Fruit fly (Drosophila melanogaster) whole organism, prepupa: ENCODE results near the gene CG33995.

Experiments used
- Blimp-1 ChIP-seq: fragments of 200-800 bp; sonication (Bioruptor generic); optimal IDR thresholded peaks from 3 replicates; lab custom pipeline; 2017; ENCODE audit warnings: missing biosample characterization, missing genetic modification characterization, mild to moderate bottlenecking, moderate library complexity, missing genetic modification reagents
- CG11762 ChIP-seq: fragments of 200-800 bp; sonication (Bioruptor generic); optimal IDR thresholded peaks from 3 replicates; lab custom pipeline; 2016; ENCODE audit warnings: missing biosample characterization, missing genetic modification characterization; ENCODE audit not compliant: insufficient read depth
- CG11902 ChIP-seq: fragments of 200-800 bp; sonication (Bioruptor generic); optimal IDR thresholded peaks from 3 replicates; lab custom pipeline; 2016; ENCODE audit warnings: missing biosample characterization, missing genetic modification characterization
- CG15336 ChIP-seq: fragments of 200-800 bp; sonication (Bioruptor generic); IDR thresholded peaks from 2 replicates; pipeline ENCODE4 v1.3.6; 2022; ENCODE audit warnings: missing biosample characterization, missing genetic modification characterization
- CG1621 ChIP-seq: fragments of 200-800 bp; sonication (Bioruptor generic); optimal IDR thresholded peaks from 3 replicates; lab custom pipeline; 2018; ENCODE audit warnings: missing biosample characterization, mild to moderate bottlenecking, missing genetic modification characterization
- CG3032 ChIP-seq: fragments of 200-800 bp; optimal IDR thresholded peaks from 2 replicates; lab custom pipeline; 2019; ENCODE audit warnings: missing biosample characterization, mild to moderate bottlenecking, missing genetic modification characterization, moderate library complexity
- CG34406 ChIP-seq: fragments of 200-800 bp; sonication (Bioruptor generic); optimal IDR thresholded peaks from 3 replicates; lab custom pipeline; 2016; ENCODE audit warnings: missing biosample characterization, missing genetic modification characterization
- CG4318 ChIP-seq: fragments of 200-800 bp; sonication (Bioruptor generic); optimal IDR thresholded peaks from 3 replicates; lab custom pipeline; 2017; ENCODE audit warnings: missing biosample characterization, mild to moderate bottlenecking, missing genetic modification characterization
- CG6163 ChIP-seq: fragments of 200-800 bp; sonication (Bioruptor generic); IDR thresholded peaks from 3 replicates; pipeline ENCODE4 v1.3.6; 2022; ENCODE audit warnings: missing biosample characterization, missing genetic modification characterization
- CG6808 ChIP-seq: fragments of 200-800 bp; sonication (Bioruptor generic); optimal IDR thresholded peaks from 3 replicates; lab custom pipeline; 2017; ENCODE audit warnings: missing biosample characterization, missing genetic modification characterization, mild to moderate bottlenecking, moderate library complexity, missing genetic modification reagents
- CG6854 ChIP-seq: fragments of 200-800 bp; sonication (Bioruptor generic); optimal IDR thresholded peaks from 2 replicates; lab custom pipeline; 2017; ENCODE audit warnings: missing biosample characterization, mild to moderate bottlenecking, missing genetic modification characterization
- CG8119 ChIP-seq: fragments of 200-800 bp; sonication (Bioruptor generic); IDR thresholded peaks from 3 replicates; pipeline ENCODE4 v1.3.6; 2022; ENCODE audit warnings: missing biosample characterization, missing genetic modification characterization
- CG8319 ChIP-seq: fragments of 200-800 bp; sonication (Bioruptor generic); optimal IDR thresholded peaks from 3 replicates; lab custom pipeline; 2016; ENCODE audit warnings: missing biosample characterization, missing genetic modification characterization
- Eip78C ChIP-seq: fragments of 200-800 bp; sonication (Bioruptor generic); peaks from one replicate; lab custom pipeline; 2016; ENCODE audit warnings: missing biosample characterization, missing genetic modification characterization
- Gug ChIP-seq: fragments of 200-800 bp; sonication (Bioruptor generic); IDR thresholded peaks from 2 replicates; pipeline ENCODE4 v1.3.6; 2022; ENCODE audit warnings: missing biosample characterization, missing genetic modification characterization
- Hr38 ChIP-seq: sonication (Bioruptor generic); optimal IDR thresholded peaks from 2 replicates; lab custom pipeline; 2016; ENCODE audit warnings: missing biosample characterization, missing genetic modification characterization
- Lpt ChIP-seq: fragments of 200-800 bp; sonication (Bioruptor generic); optimal IDR thresholded peaks from 3 replicates; lab custom pipeline; 2016; ENCODE audit warnings: missing biosample characterization, missing genetic modification characterization
- Met ChIP-seq: fragments of 200-800 bp; sonication (Bioruptor generic); optimal IDR thresholded peaks from 3 replicates; lab custom pipeline; 2016; ENCODE audit warnings: missing biosample characterization, missing genetic modification characterization
- OdsH ChIP-seq: fragments of 200-800 bp; sonication (Bioruptor generic); optimal IDR thresholded peaks from 3 replicates; lab custom pipeline; 2016; ENCODE audit warnings: missing biosample characterization, missing genetic modification characterization
- Smox ChIP-seq: fragments of 200-800 bp; sonication (Bioruptor generic); optimal IDR thresholded peaks from 3 replicates; lab custom pipeline; 2016; ENCODE audit warnings: missing biosample characterization, missing genetic modification characterization
- Sox102F ChIP-seq: fragments of 200-800 bp; sonication (Bioruptor generic); optimal IDR thresholded peaks from 2 replicates; lab custom pipeline; 2016; ENCODE audit warnings: missing biosample characterization, mild to moderate bottlenecking, missing genetic modification characterization
- Sox14 ChIP-seq: fragments of 200-800 bp; sonication (Bioruptor generic); optimal IDR thresholded peaks from 3 replicates; lab custom pipeline; 2016; ENCODE audit warnings: missing biosample characterization, missing genetic modification characterization
- Sox15 ChIP-seq: fragments of 200-800 bp; sonication (Bioruptor generic); optimal IDR thresholded peaks from 3 replicates; lab custom pipeline; 2016; ENCODE audit warnings: missing biosample characterization, missing genetic modification characterization
- achi ChIP-seq: fragments of 200-800 bp; sonication (Bioruptor generic); optimal IDR thresholded peaks from 3 replicates; lab custom pipeline; 2016; ENCODE audit warnings: missing biosample characterization, missing genetic modification characterization
- cyc ChIP-seq: fragments of 200-800 bp; sonication (Bioruptor generic); optimal IDR thresholded peaks from 3 replicates; lab custom pipeline; 2016; ENCODE audit warnings: missing biosample characterization, missing genetic modification characterization
- dac ChIP-seq: fragments of 200-800 bp; sonication (Bioruptor generic); optimal IDR thresholded peaks from 2 replicates; lab custom pipeline; 2017; ENCODE audit warnings: missing biosample characterization, mild to moderate bottlenecking, missing genetic modification characterization
- dsx ChIP-seq: fragments of 200-800 bp; optimal IDR thresholded peaks from 3 replicates; lab custom pipeline; 2019; ENCODE audit warnings: missing biosample characterization, mild to moderate bottlenecking, missing genetic modification characterization, moderate library complexity; ENCODE audit not compliant: poor library complexity, severe bottlenecking
- eg ChIP-seq: fragments of 200-800 bp; sonication (Bioruptor generic); IDR thresholded peaks from 3 replicates; pipeline ENCODE4 v1.3.6; 2022; ENCODE audit warnings: missing biosample characterization, missing genetic modification characterization
- esn ChIP-seq: fragments of 200-800 bp; sonication (Bioruptor generic); optimal IDR thresholded peaks from 2 replicates; lab custom pipeline; 2016; ENCODE audit warnings: missing biosample characterization, mild to moderate bottlenecking, missing genetic modification characterization, moderate library complexity
- fd85E ChIP-seq: fragments of 200-800 bp; sonication (Bioruptor generic); optimal IDR thresholded peaks from 3 replicates; lab custom pipeline; 2016; ENCODE audit warnings: missing biosample characterization, missing genetic modification characterization
- fkh ChIP-seq: fragments of 200-800 bp; sonication (Bioruptor generic); optimal IDR thresholded peaks from 3 replicates; lab custom pipeline; 2017; ENCODE audit warnings: missing biosample characterization, mild to moderate bottlenecking, missing genetic modification characterization, moderate library complexity
- net ChIP-seq: fragments of 200-800 bp; sonication (Bioruptor generic); optimal IDR thresholded peaks from 3 replicates; lab custom pipeline; 2016; ENCODE audit warnings: missing biosample characterization, missing genetic modification characterization
- spab ChIP-seq: fragments of 200-800 bp; sonication (Bioruptor generic); optimal IDR thresholded peaks from 2 replicates; lab custom pipeline; 2017; ENCODE audit warnings: missing biosample characterization, mild to moderate bottlenecking, missing genetic modification characterization, missing genetic modification reagents
- svp ChIP-seq: fragments of 200-800 bp; sonication (Bioruptor generic); peaks from one replicate; lab custom pipeline; 2016; ENCODE audit warnings: missing biosample characterization, missing genetic modification characterization
- vri ChIP-seq: fragments of 200-800 bp; sonication (Bioruptor generic); optimal IDR thresholded peaks from 3 replicates; lab custom pipeline; 2016; ENCODE audit warnings: missing biosample characterization, mild to moderate bottlenecking, missing genetic modification characterization

The CG33995 gene

dm6 chr2L:5022602-5023001, 20.5 kb upstream of the CG33995 start:
- TF ChIP-seq CG11762 (no peak), svp (GFP tag; lab: Kevin White, UChicago) (peak; percentile 22)

- TF ChIP-seq CG8119 (GFP tag; lab: Robert Waterston, UW) (no peak), Sox14 (GFP tag; lab: Kevin White, UChicago) (no peak), CG11762 (no peak), Sox15 (GFP tag; lab: Kevin White, UChicago) (no peak), CG4318 (GFP tag; lab: Kevin White, UChicago) (no peak), CG15336 (no peak), CG11902 (no peak), Smox (GFP tag; lab: Kevin White, UChicago) (no peak), Lpt (no peak), vri (no peak), fd85E (no peak), Met (no peak)
Measured at dm6 chr2L:5025557-5025956, 17.5 kb upstream of the CG33995 start.

- peak; percentile 39 for TF ChIP-seq svp (GFP tag; lab: Kevin White, UChicago)
- no peak for TF ChIP-seq CG1621 (tag; lab: Kevin White, UChicago)
- TF ChIP-seq CG6808: no peak
- TF ChIP-seq CG8119 (GFP tag; lab: Robert Waterston, UW): no peak
- no peak for TF ChIP-seq Sox102F (GFP tag; lab: Kevin White, UChicago)
Measured at dm6 chr2L:5027321-5028069, 15.6 kb upstream of the CG33995 start.

dm6 chr2L:5028091-5028490, 15.0 kb upstream of the CG33995 start, which contains the start of gene vkg:
Gene vkg (minus strand): TSS chr2L:5028191.
- no peak for TF ChIP-seq achi (GFP tag; lab: Kevin White, UChicago)
- no peak for TF ChIP-seq cyc (GFP tag; lab: Kevin White, UChicago)
- no peak for TF ChIP-seq OdsH
- no peak for TF ChIP-seq Sox102F (GFP tag; lab: Kevin White, UChicago)
- no peak for TF ChIP-seq CG11762
- TF ChIP-seq Hr38 (GFP tag; lab: Kevin White, UChicago): no peak
- no peak for TF ChIP-seq fkh (GFP tag; lab: Kevin White, UChicago)
- TF ChIP-seq CG8119 (GFP tag; lab: Robert Waterston, UW): no peak
- TF ChIP-seq svp (GFP tag; lab: Kevin White, UChicago): no peak
- TF ChIP-seq Smox (GFP tag; lab: Kevin White, UChicago): no peak
- no peak for TF ChIP-seq esn (GFP tag; lab: Kevin White, UChicago)
- no peak for TF ChIP-seq CG6808
- no peak for TF ChIP-seq CG15336
- TF ChIP-seq CG34406 (GFP tag; lab: Kevin White, UChicago): no peak
- TF ChIP-seq spab (GFP tag; lab: Kevin White, UChicago): no peak
- no peak for TF ChIP-seq CG8319 (GFP tag; lab: Kevin White, UChicago)
- TF ChIP-seq CG3032: no peak
- no peak for TF ChIP-seq dsx (GFP tag; lab: Kevin White, UChicago)
- TF ChIP-seq dac (GFP tag; lab: Kevin White, UChicago): no peak
- no peak for TF ChIP-seq Blimp-1 (GFP tag; lab: Kevin White, UChicago)

dm6 chr2L:5029049-5029808, 13.8 kb upstream of the CG33995 start, which contains the start of gene Col4a1:
Gene Col4a1 (plus strand): TSS chr2L:5029609.
- TF ChIP-seq CG6854 (GFP tag; lab: Kevin White, UChicago) (no peak), svp (GFP tag; lab: Kevin White, UChicago) (peak; percentile 73), esn (GFP tag; lab: Kevin White, UChicago) (no peak), Smox (GFP tag; lab: Kevin White, UChicago) (no peak), Gug (GFP tag; lab: Robert Waterston, UW) (no peak), net (GFP tag; lab: Kevin White, UChicago) (no peak), eg (GFP tag; lab: Robert Waterston, UW) (0 out of 3 replicates have a peak, but pooled peaks have one; percentile 12), CG6163 (GFP tag; lab: Robert Waterston, UW) (0 out of 3 replicates have a peak, but pooled peaks have one; percentile 22), Eip78C (GFP tag; lab: Kevin White, UChicago) (peak; percentile 15)
